Fruit fly (Drosophila melanogaster) whole organism, wandering third instar larva: Measurements from ENCODE around the gene CG31663.

Experiments used
- Rel ChIP-seq, 2 experiments: fragments of 200-800 bp; sonication (Bioruptor generic) in 1 of 2; optimal IDR thresholded peaks; 2 replicates in 1 of 2; 3 replicates in 1 of 2; lab custom pipeline; 2016 to 2019; ENCODE audit warnings: mild to moderate bottlenecking in 2 of 2, missing biosample characterization in 2 of 2, missing genetic modification characterization in 2 of 2, moderate library complexity in 1 of 2
- pan ChIP-seq: fragments of >200 bp; optimal IDR thresholded peaks from 2 replicates; lab custom pipeline; 2017
- rgr ChIP-seq: fragments of 200-800 bp; sonication (Bioruptor generic); optimal IDR thresholded peaks from 3 replicates; lab custom pipeline; 2016; ENCODE audit warnings: missing biosample characterization, mild to moderate bottlenecking, missing genetic modification characterization

- TF ChIP-seq rgr (GFP tag; lab: Kevin White, UChicago) (no peak), Rel (GFP tag; optimal IDR thresholded peaks at IDR 0.05; lab: Kevin White, UChicago) (no peak), Rel (tag; optimal IDR thresholded peaks at IDR 0.05; lab: Kevin White, UChicago) (no peak), pan (lab: Kevin White, UChicago) (no peak)
Observed at dm6 chr2L:1885215-1885721, 4.0 kb upstream of the CG31663 start.
